Worm (Caenorhabditis elegans) whole organism, early embryonic: ENCODE measurements around the gene let-711.

Experiments used
- B0310.2 ChIP-seq: sonication (generic microtip); optimal IDR thresholded peaks from 2 replicates; lab custom pipeline; 2016; ENCODE audit warnings: mild to moderate bottlenecking, missing genetic modification characterization, missing compliant biosample characterization
- F13C5.2 ChIP-seq: sonication (generic microtip); optimal IDR thresholded peaks from 2 replicates; lab custom pipeline; 2017; ENCODE audit warnings: mild to moderate bottlenecking, missing genetic modification characterization, inconsistent platforms, missing compliant biosample characterization
- aly-1 ChIP-seq: sonication (generic microtip); optimal IDR thresholded peaks from 2 replicates; lab custom pipeline; 2016; ENCODE audit warnings: missing genetic modification characterization, missing compliant biosample characterization
- ama-1 ChIP-seq: fragments of 150-350 bp; optimal IDR thresholded peaks from 2 replicates; lab custom pipeline; 2014
- ceh-13 ChIP-seq: fragments of 200-800 bp; sonication (Bioruptor generic); optimal IDR thresholded peaks from 2 replicates; lab custom pipeline; 2018; ENCODE audit warnings: mild to moderate bottlenecking, missing genetic modification characterization, missing compliant biosample characterization
- ceh-36 ChIP-seq: sonication (generic microtip); optimal IDR thresholded peaks from 2 replicates; lab custom pipeline; 2016; ENCODE audit warnings: missing genetic modification characterization, inconsistent platforms, missing compliant biosample characterization
- ets-7 ChIP-seq: sonication (generic microtip); optimal IDR thresholded peaks from 2 replicates; lab custom pipeline; 2016; ENCODE audit warnings: missing genotype, missing genetic modification characterization, missing compliant biosample characterization
- flt-1 ChIP-seq: fragments of 200-800 bp; sonication (Bioruptor generic); IDR thresholded peaks from 2 replicates; pipeline ENCODE4 v1.3.6; 2022; ENCODE audit warnings: missing genetic modification characterization, missing compliant biosample characterization
- hmbx-1 ChIP-seq: sonication (generic microtip); optimal IDR thresholded peaks from 2 replicates; lab custom pipeline; 2016; ENCODE audit warnings: mild to moderate bottlenecking, missing genetic modification characterization, missing compliant biosample characterization
- hmg-4 ChIP-seq: fragments of 200-800 bp; sonication (Bioruptor generic); optimal IDR thresholded peaks from 2 replicates; lab custom pipeline; 2018; ENCODE audit warnings: mild to moderate bottlenecking, missing genetic modification characterization, missing compliant biosample characterization
- hnd-1 ChIP-seq: sonication (generic microtip); optimal IDR thresholded peaks from 2 replicates; lab custom pipeline; 2016; ENCODE audit warnings: missing genetic modification characterization, missing compliant biosample characterization
- pes-1 ChIP-seq: fragments of 200-800 bp; sonication (Bioruptor generic); IDR thresholded peaks from 2 replicates; pipeline ENCODE4 v1.3.6; 2022; ENCODE audit warnings: missing genetic modification reagents, missing genetic modification characterization, missing compliant biosample characterization
- scrt-1 ChIP-seq: fragments of 200-800 bp; sonication (Bioruptor generic); IDR thresholded peaks from 2 replicates; pipeline ENCODE4 v1.3.6; 2022; ENCODE audit warnings: missing genetic modification characterization, missing compliant biosample characterization
- sea-1 ChIP-seq: fragments of 200-800 bp; sonication (Bioruptor generic); conservative IDR thresholded peaks from 2 replicates; pipeline ENCODE4 v1.3.6; 2022; ENCODE audit warnings: missing genetic modification characterization, missing compliant biosample characterization
- tbx-11 ChIP-seq: fragments of 200-800 bp; sonication (Bioruptor generic); IDR thresholded peaks from 2 replicates; pipeline ENCODE4 v1.3.6; 2022; ENCODE audit warnings: missing genetic modification characterization, missing compliant biosample characterization
- tbx-37 ChIP-seq: fragments of 200-800 bp; sonication (Bioruptor generic); conservative IDR thresholded peaks from 2 replicates; pipeline ENCODE4 v1.3.6; 2022; ENCODE audit warnings: missing genetic modification reagents, missing genetic modification characterization, missing compliant biosample characterization
- tra-4 ChIP-seq: sonication (generic microtip); optimal IDR thresholded peaks from 2 replicates; lab custom pipeline; 2017; ENCODE audit warnings: missing genetic modification characterization, missing compliant biosample characterization

Gene let-711

ce11 chrIII:6939523-6939922 is 7.0 kb upstream of the let-711 start, which contains the start of gene F57B9.3:
F57B9.3 (plus strand) TSS chrIII:6939823.
- no peak for TF ChIP-seq B0310.2 (tag; lab: Kevin White, UChicago)
- TF ChIP-seq aly-1 (tag; lab: Kevin White, UChicago): no peak

ce11 chrIII:6945319-6945718 is 1.2 kb upstream of the let-711 start:
- TF ChIP-seq scrt-1 (GFP tag; lab: Robert Waterston, UW) (no peak), tbx-37 (GFP tag; lab: Robert Waterston, UW) (no peak), F13C5.2 (tag; lab: Kevin White, UChicago) (no peak), ceh-36 (tag; lab: Kevin White, UChicago) (no peak), flt-1 (GFP tag; lab: Robert Waterston, UW) (no peak)

- TF ChIP-seq F13C5.2 (tag; lab: Kevin White, UChicago) (no peak), B0310.2 (tag; lab: Kevin White, UChicago) (no peak), pes-1 (GFP tag; lab: Robert Waterston, UW) (no peak), hnd-1 (tag; lab: Kevin White, UChicago) (no peak), tbx-37 (GFP tag; lab: Robert Waterston, UW) (no peak), hmbx-1 (no peak), ets-7 (no peak)
Observed at ce11 chrIII:6945747-6946146, 771 bp upstream of the let-711 start, which contains the start of gene abu-13. abu-13 (minus strand) TSS chrIII:6945898.

- no peak for TF ChIP-seq hmg-4 (GFP tag; lab: Kevin White, UChicago)
- TF ChIP-seq flt-1 (GFP tag; lab: Robert Waterston, UW): no peak
- TF ChIP-seq sea-1 (GFP tag; lab: Robert Waterston, UW): no peak
- no peak for TF ChIP-seq ceh-13 (GFP tag; lab: Kevin White, UChicago)
Observed at ce11 chrIII:6947896-6948295, 1.4 kb downstream of the let-711 start.

- no peak for TF ChIP-seq ama-1 (lab: Kevin White, UChicago)
- TF ChIP-seq tbx-37 (GFP tag; lab: Robert Waterston, UW): no peak
- no peak for TF ChIP-seq scrt-1 (GFP tag; lab: Robert Waterston, UW)
- no peak for TF ChIP-seq ceh-13 (GFP tag; lab: Kevin White, UChicago)
- TF ChIP-seq hnd-1 (tag; lab: Kevin White, UChicago): no peak
- no peak for TF ChIP-seq ets-7
- TF ChIP-seq B0310.2 (tag; lab: Kevin White, UChicago): no peak
- TF ChIP-seq tra-4 (tag; lab: Kevin White, UChicago): no peak
- no peak for TF ChIP-seq ceh-36 (tag; lab: Kevin White, UChicago)
- no peak for TF ChIP-seq flt-1 (GFP tag; lab: Robert Waterston, UW)
- no peak for TF ChIP-seq sea-1 (GFP tag; lab: Robert Waterston, UW)
Observed at ce11 chrIII:6951435-6951834, 4.9 kb downstream of the let-711 start.

ce11 chrIII:6953373-6953772 is 6.9 kb downstream of the let-711 start:
- TF ChIP-seq hmg-4 (GFP tag; lab: Kevin White, UChicago) (no peak), ceh-13 (GFP tag; lab: Kevin White, UChicago) (no peak), ceh-36 (tag; lab: Kevin White, UChicago) (no peak), aly-1 (tag; lab: Kevin White, UChicago) (no peak), hmbx-1 (no peak), pes-1 (GFP tag; lab: Robert Waterston, UW) (no peak), F13C5.2 (tag; lab: Kevin White, UChicago) (no peak), hnd-1 (tag; lab: Kevin White, UChicago) (no peak), ets-7 (no peak), sea-1 (GFP tag; lab: Robert Waterston, UW) (no peak), B0310.2 (tag; lab: Kevin White, UChicago) (no peak), tra-4 (tag; lab: Kevin White, UChicago) (no peak), ama-1 (lab: Kevin White, UChicago) (no peak), scrt-1 (GFP tag; lab: Robert Waterston, UW) (no peak), tbx-37 (GFP tag; lab: Robert Waterston, UW) (no peak)

- TF ChIP-seq hnd-1 (tag; lab: Kevin White, UChicago) (no peak), tbx-11 (no peak), flt-1 (GFP tag; lab: Robert Waterston, UW) (no peak), ceh-13 (GFP tag; lab: Kevin White, UChicago) (no peak), ets-7 (no peak), ama-1 (lab: Kevin White, UChicago) (no peak), pes-1 (GFP tag; lab: Robert Waterston, UW) (no peak), hmg-4 (GFP tag; lab: Kevin White, UChicago) (no peak), ceh-36 (tag; lab: Kevin White, UChicago) (no peak), F13C5.2 (tag; lab: Kevin White, UChicago) (no peak), B0310.2 (tag; lab: Kevin White, UChicago) (no peak), tbx-37 (GFP tag; lab: Robert Waterston, UW) (no peak), sea-1 (GFP tag; lab: Robert Waterston, UW) (no peak), hmbx-1 (no peak), aly-1 (tag; lab: Kevin White, UChicago) (no peak), scrt-1 (GFP tag; lab: Robert Waterston, UW) (no peak), tra-4 (tag; lab: Kevin White, UChicago) (no peak)
Observed at ce11 chrIII:6953978-6954377, 7.5 kb downstream of the let-711 start.

ce11 chrIII:6955766-6956165 is 9.2 kb downstream of the let-711 start:
- TF ChIP-seq scrt-1 (GFP tag; lab: Robert Waterston, UW): no peak
- TF ChIP-seq F13C5.2 (tag; lab: Kevin White, UChicago): no peak
- TF ChIP-seq flt-1 (GFP tag; lab: Robert Waterston, UW): no peak
- no peak for TF ChIP-seq ceh-13 (GFP tag; lab: Kevin White, UChicago)
- no peak for TF ChIP-seq ceh-36 (tag; lab: Kevin White, UChicago)
- TF ChIP-seq tbx-11: no peak
- no peak for TF ChIP-seq hnd-1 (tag; lab: Kevin White, UChicago)
- TF ChIP-seq aly-1 (tag; lab: Kevin White, UChicago): no peak
